Worm (Caenorhabditis elegans) whole organism, L4 larva: Measurements from ENCODE around the gene klo-2.

Source experiments
- T26A8.4 ChIP-seq: fragments of 200-800 bp; sonication (Bioruptor generic); IDR thresholded peaks from 2 replicates; pipeline ENCODE4 v1.3.6; 2022; ENCODE audit warnings: missing genetic modification characterization, missing compliant biosample characterization
- ama-1 ChIP-seq: fragments of 150-350 bp; optimal IDR thresholded peaks from 2 replicates; lab custom pipeline; 2014; ENCODE audit warnings: inconsistent platforms, mixed read lengths
- dmd-9 ChIP-seq: fragments of 200-800 bp; sonication (Bioruptor generic); IDR thresholded peaks from 2 replicates; pipeline ENCODE4 v1.3.6; 2022; ENCODE audit warnings: missing genetic modification reagents, missing genetic modification characterization, missing compliant biosample characterization
- gei-8 ChIP-seq: fragments of 200-800 bp; sonication (Bioruptor generic); optimal IDR thresholded peaks from 2 replicates; lab custom pipeline; 2018; ENCODE audit warnings: mild to moderate bottlenecking, missing genetic modification characterization, missing compliant biosample characterization
- hif-1 ChIP-seq, 2 experiments: sonication (generic microtip); optimal IDR thresholded peaks; 2 replicates each; lab custom pipeline; 2016 to 2017; ENCODE audit warnings: missing compliant biosample characterization in 2 of 2, missing genetic modification characterization in 2 of 2, missing genetic modification reagents in 2 of 2, missing genotype in 2 of 2, mild to moderate bottlenecking in 1 of 2
- lin-13 ChIP-seq: fragments of 150-350 bp; optimal IDR thresholded peaks from 2 replicates; lab custom pipeline; 2014; ENCODE audit warnings: missing biosample characterization, missing genetic modification reagents, missing genetic modification characterization
- lin-15B ChIP-seq: fragments of 150-350 bp; sonication (generic microtip); optimal IDR thresholded peaks from 3 replicates; lab custom pipeline; 2014; ENCODE audit warnings: missing biosample characterization, missing genetic modification characterization
- lin-39 ChIP-seq: fragments of 150-350 bp; optimal IDR thresholded peaks from 2 replicates; lab custom pipeline; 2014; ENCODE audit warnings: missing biosample characterization, missing genetic modification reagents, missing genetic modification characterization
- lsy-2 ChIP-seq, 2 experiments: fragments of 150-350 bp in 1 of 2; sonication (generic microtip) in 1 of 2; optimal IDR thresholded peaks; 2 replicates each; lab custom pipeline; 2014 to 2017; ENCODE audit warnings: missing biosample characterization in 2 of 2, missing genetic modification characterization in 2 of 2
- nhr-25 ChIP-seq: sonication (generic microtip); optimal IDR thresholded peaks from 2 replicates; lab custom pipeline; 2017; ENCODE audit warnings: missing genetic modification characterization, mild to moderate bottlenecking, missing compliant biosample characterization, antibody characterized with exemption, moderate library complexity, borderline replicate concordance; ENCODE audit not compliant: insufficient read depth
- unc-39 ChIP-seq: sonication (generic microtip); optimal IDR thresholded peaks from 2 replicates; lab custom pipeline; 2017; ENCODE audit warnings: missing biosample characterization, missing genetic modification characterization

- TF ChIP-seq ama-1 (lab: Kevin White, UChicago) (no peak), nhr-25 (tag; lab: Kevin White, UChicago) (no peak), lin-39 (tag; lab: Kevin White, UChicago) (no peak), lin-13 (GFP tag; lab: Kevin White, UChicago) (no peak), hif-1 (tag; optimal IDR thresholded peaks at IDR 0.05; lab: Kevin White, UChicago) (no peak), unc-39 (tag; lab: Kevin White, UChicago) (no peak), lin-15B (tag; lab: Kevin White, UChicago) (no peak), lsy-2 (tag; optimal IDR thresholded peaks at IDR 0.05; lab: Kevin White, UChicago) (no peak), T26A8.4 (GFP tag; lab: Robert Waterston, UW) (no peak), dmd-9 (GFP tag; lab: Robert Waterston, UW) (no peak), gei-8 (no peak)
Observed at ce11 chrIII:2438543-2438942, 7.5 kb upstream of the klo-2 start, which contains the start of gene E02H9.13.
